Worm (Caenorhabditis elegans) whole organism, L1 larva: ENCODE measurements around the gene wrt-8.

ENCODE experiments used
- C34B4.2 ChIP-seq: sonication (generic microtip); optimal IDR thresholded peaks from 2 replicates; lab custom pipeline; 2017; ENCODE audit warnings: mild to moderate bottlenecking, missing genetic modification characterization, missing compliant biosample characterization
- F16B12.6 ChIP-seq: fragments of 150-350 bp; optimal IDR thresholded peaks from 2 replicates; lab custom pipeline; 2014; ENCODE audit warnings: missing biosample characterization, missing genetic modification characterization
- ceh-8 ChIP-seq: fragments of 200-800 bp; sonication (Bioruptor generic); optimal IDR thresholded peaks from 2 replicates; lab custom pipeline; 2018; ENCODE audit warnings: mild to moderate bottlenecking, missing genetic modification characterization, moderate library complexity, missing compliant biosample characterization
- elt-2 ChIP-seq: sonication (generic microtip); optimal IDR thresholded peaks from 2 replicates; lab custom pipeline; 2016; ENCODE audit warnings: missing genetic modification characterization, mild to moderate bottlenecking, inconsistent platforms, missing compliant biosample characterization, missing genetic modification reagents
- elt-3 ChIP-seq, 6 experiments: fragments of 150-350 bp in 1 of 6; sonication (generic microtip); optimal IDR thresholded peaks; 2 replicates each; lab custom pipeline; 2017 to 2018; ENCODE audit warnings: missing biosample characterization in 6 of 6, missing genetic modification characterization in 6 of 6, inconsistent platforms in 1 of 6
- ets-5 ChIP-seq: fragments of 200-800 bp; sonication (Bioruptor generic); IDR thresholded peaks from 2 replicates; pipeline ENCODE4 v1.3.6; 2022; ENCODE audit warnings: missing genetic modification characterization, missing compliant biosample characterization
- fkh-8 ChIP-seq: sonication (generic microtip); optimal IDR thresholded peaks from 2 replicates; lab custom pipeline; 2016; ENCODE audit warnings: mild to moderate bottlenecking, missing genetic modification characterization, missing compliant biosample characterization
- hlh-17 ChIP-seq: fragments of 200-800 bp; sonication (Bioruptor generic); optimal IDR thresholded peaks from 2 replicates; lab custom pipeline; 2018; ENCODE audit warnings: missing genetic modification characterization, mild to moderate bottlenecking, missing compliant biosample characterization, moderate library complexity, borderline replicate concordance
- hpl-2 ChIP-seq: fragments of 150-350 bp; optimal IDR thresholded peaks from 2 replicates; lab custom pipeline; 2014; ENCODE audit warnings: missing biosample characterization, missing genetic modification reagents, missing genetic modification characterization
- irx-1 ChIP-seq: sonication (generic microtip); optimal IDR thresholded peaks from 2 replicates; lab custom pipeline; 2016; ENCODE audit warnings: missing genetic modification characterization, missing compliant biosample characterization
- jun-1 ChIP-seq: fragments of 150-350 bp; optimal IDR thresholded peaks from 2 replicates; lab custom pipeline; 2014; ENCODE audit warnings: missing biosample characterization, missing genetic modification reagents, missing genetic modification characterization
- lin-14 ChIP-seq: fragments of 200-800 bp; sonication (Bioruptor generic); optimal IDR thresholded peaks from 2 replicates; lab custom pipeline; 2018; ENCODE audit warnings: mild to moderate bottlenecking, missing genetic modification characterization, moderate library complexity, missing compliant biosample characterization
- mab-9 ChIP-seq: fragments of 200-800 bp; sonication (Bioruptor generic); IDR thresholded peaks from 2 replicates; pipeline ENCODE4 v1.3.6; 2022; ENCODE audit warnings: missing genetic modification reagents, missing genetic modification characterization, missing compliant biosample characterization
- mdl-1 ChIP-seq, 2 experiments: fragments of 150-350 bp; optimal IDR thresholded peaks; 2 replicates each; lab custom pipeline; 2014 to 2017; ENCODE audit warnings: missing biosample characterization in 2 of 2, missing genetic modification characterization in 2 of 2, inconsistent platforms in 1 of 2
- mef-2 ChIP-seq: fragments of 150-350 bp; optimal IDR thresholded peaks from 2 replicates; lab custom pipeline; 2014; ENCODE audit warnings: missing biosample characterization, missing genetic modification characterization
- nhr-11 ChIP-seq: fragments of 150-350 bp; optimal IDR thresholded peaks from 2 replicates; lab custom pipeline; 2014; ENCODE audit warnings: missing biosample characterization, missing genetic modification characterization
- nhr-12 ChIP-seq: sonication (generic microtip); optimal IDR thresholded peaks from 2 replicates; lab custom pipeline; 2017; ENCODE audit warnings: missing biosample characterization, missing genetic modification characterization
- nhr-19 ChIP-seq: fragments of 200-800 bp; sonication (Bioruptor generic); conservative IDR thresholded peaks from 2 replicates; pipeline ENCODE4 v1.3.6; 2022; ENCODE audit warnings: missing genetic modification characterization, missing compliant biosample characterization
- nhr-20 ChIP-seq: sonication (generic microtip); optimal IDR thresholded peaks from 2 replicates; lab custom pipeline; 2016; ENCODE audit warnings: mild to moderate bottlenecking, missing genetic modification characterization, missing compliant biosample characterization
- nhr-237 ChIP-seq: fragments of 150-350 bp; optimal IDR thresholded peaks from 2 replicates; lab custom pipeline; 2014; ENCODE audit warnings: missing biosample characterization, missing genetic modification characterization
- nhr-47 ChIP-seq: sonication (generic microtip); optimal IDR thresholded peaks from 2 replicates; lab custom pipeline; 2016; ENCODE audit warnings: mild to moderate bottlenecking, missing genetic modification characterization, moderate library complexity, missing compliant biosample characterization
- nhr-71 ChIP-seq: sonication (generic microtip); optimal IDR thresholded peaks from 2 replicates; lab custom pipeline; 2016; ENCODE audit warnings: mild to moderate bottlenecking, missing genetic modification characterization, moderate library complexity, missing compliant biosample characterization
- nhr-76 ChIP-seq: sonication (generic microtip); optimal IDR thresholded peaks from 2 replicates; lab custom pipeline; 2017; ENCODE audit warnings: missing biosample characterization, missing genetic modification characterization
- nhr-77 ChIP-seq: fragments of 150-350 bp; optimal IDR thresholded peaks from 2 replicates; lab custom pipeline; 2014; ENCODE audit warnings: missing biosample characterization, missing genetic modification characterization
- nhr-90 ChIP-seq: sonication (generic microtip); optimal IDR thresholded peaks from 2 replicates; lab custom pipeline; 2016; ENCODE audit warnings: mild to moderate bottlenecking, missing genetic modification characterization, missing compliant biosample characterization; ENCODE audit not compliant: poor library complexity
- pag-3 ChIP-seq: sonication (generic microtip); optimal IDR thresholded peaks from 2 replicates; lab custom pipeline; 2017; ENCODE audit warnings: missing genetic modification characterization, mild to moderate bottlenecking, missing compliant biosample characterization, antibody characterized with exemption, borderline replicate concordance; ENCODE audit not compliant: insufficient read depth
- pqm-1 ChIP-seq: sonication (generic microtip); optimal IDR thresholded peaks from 3 replicates; lab custom pipeline; 2017; ENCODE audit warnings: missing biosample characterization, missing genetic modification characterization
- skn-1 ChIP-seq: fragments of 150-350 bp; optimal IDR thresholded peaks from 2 replicates; lab custom pipeline; 2014; ENCODE audit warnings: missing biosample characterization, missing genetic modification characterization
- snpc-4 ChIP-seq: fragments of 150-350 bp; optimal IDR thresholded peaks from 2 replicates; lab custom pipeline; 2014; ENCODE audit warnings: missing biosample characterization, missing genetic modification characterization
- tlp-1 ChIP-seq: fragments of 150-350 bp; optimal IDR thresholded peaks from 2 replicates; lab custom pipeline; 2014; ENCODE audit warnings: missing biosample characterization, missing genetic modification characterization
- unc-130 ChIP-seq: fragments of 150-350 bp; optimal IDR thresholded peaks from 2 replicates; lab custom pipeline; 2017; ENCODE audit warnings: missing biosample characterization, missing genetic modification characterization, inconsistent platforms
- unc-30 ChIP-seq: sonication (generic microtip); optimal IDR thresholded peaks from 2 replicates; lab custom pipeline; 2017; ENCODE audit warnings: missing biosample characterization, missing genetic modification characterization
- zip-4 ChIP-seq: fragments of 200-800 bp; sonication (Bioruptor generic); optimal IDR thresholded peaks from 2 replicates; lab custom pipeline; 2018; ENCODE audit warnings: mild to moderate bottlenecking, missing genetic modification characterization, moderate library complexity, missing compliant biosample characterization
- ztf-4 ChIP-seq: fragments of 150-350 bp; optimal IDR thresholded peaks from 2 replicates; lab custom pipeline; 2014; ENCODE audit warnings: missing biosample characterization, missing genetic modification characterization

wrt-8 gene

DNA sequence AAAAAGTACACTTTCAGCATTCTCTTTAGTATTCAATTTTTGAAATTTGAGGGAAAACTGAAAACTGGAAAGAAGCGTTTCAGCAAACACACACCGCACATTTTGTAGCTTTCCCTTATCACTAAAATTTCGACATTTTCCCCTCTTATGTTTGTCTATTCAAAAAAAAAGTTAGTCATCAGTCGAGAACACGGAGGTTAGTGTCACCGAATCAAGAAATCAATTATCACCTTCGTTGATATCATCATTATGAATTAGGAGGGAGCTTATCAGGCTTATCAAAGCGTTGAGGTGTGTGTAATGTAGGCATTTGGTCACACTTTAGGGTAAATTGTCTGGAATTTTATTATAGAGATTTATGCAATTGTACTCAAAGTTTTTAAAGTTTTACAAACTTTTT lies 45.8 kb downstream of the wrt-8 start, which contains the start of gene cpr-3 (continued):
- peak; percentile 90 for TF ChIP-seq pqm-1 (tag; lab: Kevin White, UChicago)
- peak; percentile 52 for TF ChIP-seq nhr-20 (tag; lab: Kevin White, UChicago)
- TF ChIP-seq lin-14 (GFP tag; lab: Kevin White, UChicago), result no peak
- TF ChIP-seq ceh-8 (GFP tag; lab: Kevin White, UChicago), result no peak
- no peak for TF ChIP-seq skn-1 (tag; lab: Kevin White, UChicago)
- TF ChIP-seq tlp-1 (tag; lab: Kevin White, UChicago), result peak; percentile 83
- TF ChIP-seq nhr-11 (tag; lab: Kevin White, UChicago), result no peak
- no peak for TF ChIP-seq unc-130 (tag; lab: Kevin White, UChicago)
- no peak for TF ChIP-seq nhr-77
- no peak for TF ChIP-seq nhr-12 (tag; lab: Kevin White, UChicago)
- peak; percentile 19 for TF ChIP-seq nhr-90 (tag; lab: Kevin White, UChicago)
- no peak for TF ChIP-seq ets-5 (GFP tag; lab: Robert Waterston, UW)
- peak; percentile 100 for TF ChIP-seq elt-2 (tag; lab: Kevin White, UChicago)
- peak; percentile 30 for TF ChIP-seq nhr-71
- TF ChIP-seq nhr-237 (tag; lab: Kevin White, UChicago), result no peak
- no peak for TF ChIP-seq ztf-4 (tag; lab: Kevin White, UChicago)
- TF ChIP-seq snpc-4 (tag; lab: Kevin White, UChicago), result no peak
- no peak for TF ChIP-seq hlh-17 (GFP tag; lab: Kevin White, UChicago)
- TF ChIP-seq nhr-19, result no peak
- TF ChIP-seq mab-9 (GFP tag; lab: Robert Waterston, UW), result no peak
- no peak for TF ChIP-seq mef-2 (tag; lab: Kevin White, UChicago)
- no peak for TF ChIP-seq zip-4 (GFP tag; lab: Kevin White, UChicago)
- TF ChIP-seq F16B12.6, result no peak
- TF ChIP-seq jun-1 (tag; lab: Kevin White, UChicago), result peak; percentile 75
- no peak for TF ChIP-seq hpl-2
- TF ChIP-seq unc-30 (tag; lab: Kevin White, UChicago), result no peak
- no peak for TF ChIP-seq pag-3 (tag; lab: Kevin White, UChicago)
- TF ChIP-seq C34B4.2 (tag; lab: Kevin White, UChicago), result no peak
- TF ChIP-seq mdl-1 (tag; optimal IDR thresholded peaks at IDR 0.05; lab: Kevin White, UChicago), result no peak
- TF ChIP-seq elt-3 (tag; optimal IDR thresholded peaks at IDR 0.05; lab: Kevin White, UChicago), result no peak
- no peak for TF ChIP-seq irx-1 (tag; lab: Kevin White, UChicago)
- no peak for TF ChIP-seq nhr-76 (tag; lab: Kevin White, UChicago)

DNA sequence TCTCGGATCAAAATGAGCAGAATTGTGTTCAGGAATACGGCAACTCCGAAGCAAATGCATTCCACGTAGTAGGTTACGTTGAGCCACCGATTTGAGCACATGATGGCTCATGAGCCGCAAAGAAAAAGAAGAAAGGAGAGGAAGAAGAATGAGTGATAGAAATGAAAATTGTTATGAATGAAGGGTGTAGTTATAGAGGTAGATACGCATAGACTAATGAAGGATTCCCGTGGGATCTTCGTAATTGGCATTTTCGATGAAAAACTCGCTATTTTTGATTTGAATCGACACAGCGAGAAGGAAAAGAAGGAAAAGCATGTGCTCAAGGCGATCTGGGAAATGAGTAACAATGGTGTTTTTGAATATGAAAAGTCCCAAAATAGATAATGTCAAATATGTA lies 50.5 kb downstream of the wrt-8 start, which contains the start of gene str-96:
Gene str-96, minus strand, starts transcription at position 101 of the 400 bp plus-strand sequence.
- TF ChIP-seq nhr-47 (tag; lab: Kevin White, UChicago) (no peak), ceh-8 (GFP tag; lab: Kevin White, UChicago) (peak; percentile 86), fkh-8 (tag; lab: Kevin White, UChicago) (peak; percentile 32)
